Worm (Caenorhabditis elegans) whole organism, late embryonic: ENCODE measurements around the gene srxa-8.

Experiments used
- ama-1 ChIP-seq: fragments of 150-350 bp; optimal IDR thresholded peaks from 2 replicates; lab custom pipeline; 2014
- ceh-22 ChIP-seq: sonication (generic microtip); optimal IDR thresholded peaks from 2 replicates; lab custom pipeline; 2017; ENCODE audit warnings: missing biosample characterization, missing genetic modification characterization
- dve-1 ChIP-seq: sonication (generic microtip); optimal IDR thresholded peaks from 2 replicates; lab custom pipeline; 2017; ENCODE audit warnings: antibody characterized with exemption, mild to moderate bottlenecking, missing genetic modification characterization, missing compliant biosample characterization
- elt-2 ChIP-seq: sonication (generic microtip); optimal IDR thresholded peaks from 2 replicates; lab custom pipeline; 2016; ENCODE audit warnings: missing genetic modification reagents, missing genetic modification characterization, missing compliant biosample characterization
- elt-4 ChIP-seq: sonication (generic microtip); optimal IDR thresholded peaks from 2 replicates; lab custom pipeline; 2016; ENCODE audit warnings: missing genetic modification characterization, missing compliant biosample characterization
- ets-4 ChIP-seq: sonication (generic microtip); optimal IDR thresholded peaks from 2 replicates; lab custom pipeline; 2016; ENCODE audit warnings: missing genetic modification characterization, missing compliant biosample characterization
- fax-1 ChIP-seq: sonication (generic microtip); optimal IDR thresholded peaks from 2 replicates; lab custom pipeline; 2016; ENCODE audit warnings: missing genotype, missing genetic modification characterization, missing compliant biosample characterization
- fkh-10 ChIP-seq: fragments of 150-350 bp; optimal IDR thresholded peaks from 2 replicates; lab custom pipeline; 2014; ENCODE audit warnings: missing biosample characterization, missing genetic modification reagents, missing genetic modification characterization
- gmeb-2 ChIP-seq: sonication (generic microtip); optimal IDR thresholded peaks from 2 replicates; lab custom pipeline; 2016; ENCODE audit warnings: missing genetic modification characterization, inconsistent platforms, missing compliant biosample characterization
- pax-1 ChIP-seq: fragments of 150-350 bp; optimal IDR thresholded peaks from 2 replicates; lab custom pipeline; 2014; ENCODE audit warnings: missing biosample characterization, missing genetic modification characterization
- pha-2 ChIP-seq: sonication (generic microtip); optimal IDR thresholded peaks from 2 replicates; lab custom pipeline; 2017; ENCODE audit warnings: mild to moderate bottlenecking, missing genetic modification characterization, missing compliant biosample characterization
- pha-4 ChIP-seq: fragments of 150-350 bp; optimal IDR thresholded peaks from 2 replicates; lab custom pipeline; 2018; ENCODE audit warnings: missing biosample characterization, missing genetic modification reagents, missing genetic modification characterization
- sdc-2 ChIP-seq: sonication (generic microtip); optimal IDR thresholded peaks from 2 replicates; lab custom pipeline; 2016; ENCODE audit warnings: missing genotype, missing genetic modification characterization, missing compliant biosample characterization
- unc-55 ChIP-seq: sonication (generic microtip); optimal IDR thresholded peaks from 2 replicates; lab custom pipeline; 2017; ENCODE audit warnings: missing biosample characterization, missing genetic modification reagents, missing genetic modification characterization

DNA sequence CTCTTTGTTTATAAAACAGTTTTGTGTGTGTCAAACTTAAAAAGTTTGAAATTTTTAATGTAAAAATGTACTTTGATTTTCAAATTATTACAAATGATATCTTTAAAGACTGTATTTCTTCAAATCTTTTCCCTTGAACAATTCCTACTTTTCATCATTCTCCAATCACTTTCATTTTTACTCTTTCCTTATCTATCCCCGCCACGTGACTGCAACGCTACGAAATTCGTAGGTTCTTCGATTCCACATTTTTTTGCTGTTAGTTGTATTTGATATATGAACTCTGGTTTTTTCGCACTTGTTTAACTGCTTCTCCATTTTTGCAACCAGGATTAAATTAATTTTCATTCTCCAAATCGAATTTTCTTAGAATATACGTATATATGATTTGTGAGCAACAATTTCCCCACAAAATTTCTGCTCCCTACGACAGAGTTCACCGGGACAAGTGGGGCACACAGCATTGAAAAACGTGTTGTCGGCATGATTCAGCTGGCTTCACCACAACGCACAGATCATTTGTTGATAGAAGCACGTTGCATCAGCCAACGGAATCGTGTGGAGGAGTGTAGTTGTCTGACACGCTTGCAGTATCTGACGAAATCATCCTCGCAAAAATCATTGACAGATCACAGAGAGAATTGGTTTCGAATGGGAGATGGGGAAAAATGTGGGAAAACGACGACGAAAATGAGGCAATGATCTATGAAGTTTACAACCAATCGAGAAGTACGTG, 46.2 kb upstream of the srxa-8 start:
- TF ChIP-seq unc-55 (GFP tag; lab: Kevin White, UChicago) (no peak), dve-1 (tag; lab: Kevin White, UChicago) (no peak), elt-2 (tag; lab: Kevin White, UChicago) (no peak), gmeb-2 (tag; lab: Kevin White, UChicago) (no peak), pha-4 (no peak), pax-1 (tag; lab: Kevin White, UChicago) (no peak), fkh-10 (GFP tag; lab: Kevin White, UChicago) (no peak), fax-1 (no peak), ama-1 (lab: Kevin White, UChicago) (no peak), ets-4 (tag; lab: Kevin White, UChicago) (no peak), ceh-22 (no peak), pha-2 (no peak), sdc-2 (tag; lab: Kevin White, UChicago) (no peak), elt-4 (tag; lab: Kevin White, UChicago) (no peak)
